Worm (Caenorhabditis elegans) whole organism, L3 larva: ENCODE results near the gene rps-4.

ENCODE experiments used
- R02D3.7 ChIP-seq: fragments of 150-350 bp; optimal IDR thresholded peaks from 2 replicates; lab custom pipeline; 2014; ENCODE audit warnings: missing biosample characterization, missing genetic modification characterization
- ama-1 ChIP-seq: fragments of 150-350 bp; optimal IDR thresholded peaks from 2 replicates; lab custom pipeline; 2018
- ceh-28 ChIP-seq: fragments of 150-350 bp; optimal IDR thresholded peaks from 2 replicates; lab custom pipeline; 2014; ENCODE audit warnings: missing biosample characterization, missing genetic modification reagents, missing genetic modification characterization
- ceh-82 ChIP-seq: fragments of 150-350 bp; optimal IDR thresholded peaks from 2 replicates; lab custom pipeline; 2014; ENCODE audit warnings: missing biosample characterization, missing genetic modification characterization
- ceh-9 ChIP-seq: sonication (generic microtip); optimal IDR thresholded peaks from 2 replicates; lab custom pipeline; 2018; ENCODE audit warnings: missing biosample characterization, missing genetic modification characterization
- egl-27 ChIP-seq: sonication (generic microtip); optimal IDR thresholded peaks from 4 replicates; lab custom pipeline; 2017; ENCODE audit warnings: missing biosample characterization, missing genetic modification reagents, missing genetic modification characterization
- egl-5 ChIP-seq: fragments of 150-350 bp; optimal IDR thresholded peaks from 2 replicates; lab custom pipeline; 2017; ENCODE audit warnings: missing biosample characterization, missing genetic modification reagents, missing genetic modification characterization, inconsistent platforms
- elt-1 ChIP-seq: fragments of 150-350 bp; optimal IDR thresholded peaks from 2 replicates; lab custom pipeline; 2014; ENCODE audit warnings: missing biosample characterization, missing genetic modification characterization
- elt-2 ChIP-seq: sonication (generic microtip); optimal IDR thresholded peaks from 2 replicates; lab custom pipeline; 2016; ENCODE audit warnings: missing genetic modification reagents, mild to moderate bottlenecking, missing genetic modification characterization, missing compliant biosample characterization
- elt-3 ChIP-seq, 3 experiments: fragments of 150-350 bp in 1 of 3; sonication (generic microtip) in 2 of 3; optimal IDR thresholded peaks; 2 replicates in 2 of 3; 4 replicates in 1 of 3; lab custom pipeline; 2014 to 2017; ENCODE audit warnings: missing biosample characterization in 3 of 3, missing genetic modification characterization in 3 of 3
- eor-1 ChIP-seq, 2 experiments: fragments of 150-350 bp; optimal IDR thresholded peaks; 2 replicates each; lab custom pipeline; 2014 to 2018; ENCODE audit warnings: missing biosample characterization in 2 of 2, missing genetic modification characterization in 2 of 2
- fkh-10 ChIP-seq: sonication (generic microtip); optimal IDR thresholded peaks from 2 replicates; lab custom pipeline; 2017; ENCODE audit warnings: missing biosample characterization, missing genetic modification reagents, missing genetic modification characterization
- fos-1 ChIP-seq: fragments of 150-350 bp; optimal IDR thresholded peaks from 2 replicates; lab custom pipeline; 2014; ENCODE audit warnings: missing biosample characterization, missing genetic modification characterization
- hmg-11 ChIP-seq: sonication (generic microtip); optimal IDR thresholded peaks from 2 replicates; lab custom pipeline; 2016; ENCODE audit warnings: missing genetic modification characterization, missing compliant biosample characterization
- jun-1 ChIP-seq: fragments of 150-350 bp; optimal IDR thresholded peaks from 2 replicates; lab custom pipeline; 2014; ENCODE audit warnings: missing biosample characterization, missing genetic modification reagents, missing genetic modification characterization
- lin-15B ChIP-seq: fragments of 150-350 bp; optimal IDR thresholded peaks from 2 replicates; lab custom pipeline; 2014; ENCODE audit warnings: missing biosample characterization, missing genetic modification characterization
- lin-39 ChIP-seq: fragments of 150-350 bp; optimal IDR thresholded peaks from 2 replicates; lab custom pipeline; 2018; ENCODE audit warnings: missing biosample characterization, missing genetic modification reagents, missing genetic modification characterization
- lsy-12 ChIP-seq: sonication (generic microtip); optimal IDR thresholded peaks from 2 replicates; lab custom pipeline; 2016; ENCODE audit warnings: mild to moderate bottlenecking, missing genetic modification characterization, missing compliant biosample characterization
- mdl-1 ChIP-seq: fragments of 150-350 bp; optimal IDR thresholded peaks from 2 replicates; lab custom pipeline; 2014; ENCODE audit warnings: missing biosample characterization, missing genetic modification characterization
- nfya-1 ChIP-seq: sonication (generic microtip); optimal IDR thresholded peaks from 2 replicates; lab custom pipeline; 2017; ENCODE audit warnings: missing genetic modification characterization, mild to moderate bottlenecking, missing compliant biosample characterization, antibody characterized with exemption, moderate library complexity; ENCODE audit not compliant: insufficient read depth
- nhr-11 ChIP-seq: fragments of 150-350 bp; optimal IDR thresholded peaks from 2 replicates; lab custom pipeline; 2014; ENCODE audit warnings: missing biosample characterization, missing genetic modification characterization
- nhr-23 ChIP-seq: fragments of 150-350 bp; optimal IDR thresholded peaks from 2 replicates; lab custom pipeline; 2014; ENCODE audit warnings: missing biosample characterization, missing genetic modification reagents, missing genetic modification characterization
- nhr-25 ChIP-seq: sonication (generic microtip); optimal IDR thresholded peaks from 2 replicates; lab custom pipeline; 2017; ENCODE audit warnings: missing biosample characterization, missing genetic modification characterization
- nhr-28 ChIP-seq: fragments of 150-350 bp; optimal IDR thresholded peaks from 2 replicates; lab custom pipeline; 2014; ENCODE audit warnings: missing biosample characterization, missing genetic modification characterization
- nhr-43 ChIP-seq: sonication (generic microtip); optimal IDR thresholded peaks from 2 replicates; lab custom pipeline; 2016; ENCODE audit warnings: mild to moderate bottlenecking, missing genetic modification characterization, missing compliant biosample characterization; ENCODE audit not compliant: poor library complexity, severe bottlenecking
- nhr-76 ChIP-seq: fragments of 150-350 bp; sonication (generic microtip); optimal IDR thresholded peaks from 5 replicates; lab custom pipeline; 2014; ENCODE audit warnings: missing biosample characterization, missing genetic modification characterization
- nhr-77 ChIP-seq: fragments of 150-350 bp; optimal IDR thresholded peaks from 2 replicates; lab custom pipeline; 2014; ENCODE audit warnings: missing biosample characterization, missing genetic modification characterization
- pha-4 ChIP-seq: fragments of 150-350 bp; optimal IDR thresholded peaks from 2 replicates; lab custom pipeline; 2014; ENCODE audit warnings: missing biosample characterization, missing genetic modification reagents, missing genetic modification characterization
- pqm-1 ChIP-seq: fragments of 150-350 bp; optimal IDR thresholded peaks from 2 replicates; lab custom pipeline; 2017; ENCODE audit warnings: missing biosample characterization, missing genetic modification characterization, inconsistent platforms
- sea-2 ChIP-seq: fragments of 150-350 bp; sonication (generic microtip); optimal IDR thresholded peaks from 4 replicates; lab custom pipeline; 2014; ENCODE audit warnings: missing biosample characterization, missing genetic modification reagents, missing genetic modification characterization
- skn-1 ChIP-seq: fragments of 150-350 bp; optimal IDR thresholded peaks from 2 replicates; lab custom pipeline; 2014; ENCODE audit warnings: missing biosample characterization, missing genetic modification characterization
- snpc-4 ChIP-seq: fragments of 150-350 bp; optimal IDR thresholded peaks from 2 replicates; lab custom pipeline; 2014; ENCODE audit warnings: missing biosample characterization, missing genetic modification characterization
- tbx-2 ChIP-seq: sonication (generic microtip); optimal IDR thresholded peaks from 2 replicates; lab custom pipeline; 2016; ENCODE audit warnings: mild to moderate bottlenecking, missing genetic modification characterization, missing compliant biosample characterization
- unc-39 ChIP-seq: sonication (generic microtip); optimal IDR thresholded peaks from 4 replicates; lab custom pipeline; 2017; ENCODE audit warnings: missing biosample characterization, missing genetic modification characterization
- unc-62 ChIP-seq: fragments of 150-350 bp; sonication (generic microtip); optimal IDR thresholded peaks from 4 replicates; lab custom pipeline; 2014; ENCODE audit warnings: missing biosample characterization, missing genetic modification reagents, missing genetic modification characterization

The rps-4 gene

ce11 chrIV:7084632-7085160 is at the start of gene rps-4:
Gene rps-4, minus strand, starts transcription at chrIV:7084682.
- peak; percentile 75 for TF ChIP-seq fkh-10 (GFP tag; lab: Kevin White, UChicago)
- peak; percentile 14 for TF ChIP-seq unc-62
- TF ChIP-seq lsy-12 (tag; lab: Kevin White, UChicago), result peak; percentile 77
- peak; percentile 22 for TF ChIP-seq ceh-82
- TF ChIP-seq elt-2 (tag; lab: Kevin White, UChicago), result peak; percentile 81
- peak; percentile 75 for TF ChIP-seq egl-27
- no peak for TF ChIP-seq nhr-77
- TF ChIP-seq nhr-25 (tag; lab: Kevin White, UChicago), result peak; percentile 91
- TF ChIP-seq skn-1, result peak; percentile 82
- TF ChIP-seq R02D3.7 (tag; lab: Kevin White, UChicago), result peak; percentile 77
- TF ChIP-seq pha-4 (tag; lab: Kevin White, UChicago), result peak; percentile 96
- peak; percentile 81 for TF ChIP-seq snpc-4 (tag; lab: Kevin White, UChicago)
- TF ChIP-seq nhr-23, result peak; percentile 88
- peak; percentile 75 for TF ChIP-seq nhr-43 (tag; lab: Kevin White, UChicago)
- peak; percentile 35 for TF ChIP-seq ama-1 (lab: Kevin White, UChicago)
- TF ChIP-seq fos-1 (tag; lab: Kevin White, UChicago), result peak; percentile 40
- TF ChIP-seq egl-5, result peak; percentile 47
- no peak for TF ChIP-seq eor-1 (tag; optimal IDR thresholded peaks at IDR 0.05; lab: Kevin White, UChicago)
- peak; percentile 67 for TF ChIP-seq ceh-28
- no peak for TF ChIP-seq mdl-1 (tag; lab: Kevin White, UChicago)
- TF ChIP-seq nhr-11 (tag; lab: Kevin White, UChicago), result no peak
- peak; percentile 78 for TF ChIP-seq jun-1 (tag; lab: Kevin White, UChicago)
- peak; percentile 86 for TF ChIP-seq lin-39
- TF ChIP-seq nhr-76 (tag; lab: Kevin White, UChicago), result no peak
- peak; percentile 90 for TF ChIP-seq pqm-1
- TF ChIP-seq nfya-1 (tag; lab: Kevin White, UChicago), result peak; percentile 94
- TF ChIP-seq hmg-11 (tag; lab: Kevin White, UChicago), result peak; percentile 85
- TF ChIP-seq nhr-28, result no peak
- TF ChIP-seq elt-1 (tag; lab: Kevin White, UChicago), result peak; percentile 24
- TF ChIP-seq lin-15B (tag; lab: Kevin White, UChicago), result peak; percentile 100
- TF ChIP-seq tbx-2 (tag; lab: Kevin White, UChicago), result peak; percentile 46

- no peak for TF ChIP-seq ama-1 (lab: Kevin White, UChicago)
Observed at ce11 chrIV:7133983-7134382, 49.5 kb upstream of the rps-4 start, which contains the start of gene mutd-1. Gene mutd-1, minus strand, starts transcription at chrIV:7134083.

DNA sequence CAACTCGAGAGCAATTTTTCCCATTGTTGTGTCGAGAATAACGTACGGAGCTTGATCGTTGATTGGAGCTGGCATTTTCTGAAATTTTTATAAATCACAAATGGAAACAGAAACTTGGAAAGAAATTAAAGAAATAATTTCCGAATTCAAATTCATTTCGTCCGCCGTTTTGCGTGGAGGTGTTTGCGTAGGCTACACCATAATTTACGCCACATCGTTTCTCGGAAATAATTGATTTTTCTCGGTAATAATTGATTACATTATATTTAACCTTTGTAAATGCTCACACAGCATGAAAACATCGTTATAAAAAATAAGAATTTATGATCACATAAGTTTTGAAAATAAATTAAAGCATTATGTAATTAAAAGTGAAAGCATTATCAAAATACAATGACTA is 48.7 kb upstream of the rps-4 start, which contains the start of gene cyn-12:
Gene cyn-12 (minus strand): TSS at position 78 of the 400 bp plus-strand sequence.
- TF ChIP-seq mdl-1 (tag; lab: Kevin White, UChicago), result no peak
- TF ChIP-seq ceh-28, result peak; percentile 66
- TF ChIP-seq nhr-23, result peak; percentile 36
- TF ChIP-seq hmg-11 (tag; lab: Kevin White, UChicago), result peak; percentile 40
- TF ChIP-seq pqm-1, result peak; percentile 6

DNA sequence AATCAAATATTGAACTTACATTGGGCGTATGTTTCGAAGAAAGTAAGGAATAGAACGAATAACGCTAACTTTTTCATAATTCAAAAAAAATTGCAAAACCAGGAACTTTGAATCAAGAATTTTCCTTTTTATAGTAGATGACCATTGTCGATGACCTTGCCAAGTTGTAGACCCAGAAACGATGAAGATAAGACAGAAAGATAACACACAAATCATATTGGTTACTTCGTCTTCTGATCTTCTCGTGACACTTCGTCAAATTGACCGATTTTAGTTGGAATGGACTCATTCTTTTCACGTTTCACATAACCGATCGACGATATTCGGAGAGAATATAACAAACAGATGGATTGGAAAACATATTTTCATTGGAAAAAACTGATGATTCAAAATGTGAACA is 47.3 kb upstream of the rps-4 start, which contains the start of gene grsp-3:
Gene grsp-3 (minus strand): TSS at position 149 of the 400 bp plus-strand sequence.
- no peak for TF ChIP-seq ceh-9 (tag; lab: Kevin White, UChicago)
- TF ChIP-seq fkh-10 (GFP tag; lab: Kevin White, UChicago), result no peak
- no peak for TF ChIP-seq sea-2
- TF ChIP-seq elt-1 (tag; lab: Kevin White, UChicago), result peak; percentile 46
- TF ChIP-seq unc-62, result no peak
- peak in 1 of 3 experiments; percentile 61 for TF ChIP-seq elt-3 (tag; optimal IDR thresholded peaks at IDR 0.05; lab: Kevin White, UChicago)
- no peak for TF ChIP-seq mdl-1 (tag; lab: Kevin White, UChicago)
- TF ChIP-seq nhr-25 (tag; lab: Kevin White, UChicago), result peak; percentile 77
- no peak for TF ChIP-seq lsy-12 (tag; lab: Kevin White, UChicago)
- TF ChIP-seq nhr-11 (tag; lab: Kevin White, UChicago), result no peak
- TF ChIP-seq nhr-43 (tag; lab: Kevin White, UChicago), result no peak
- TF ChIP-seq egl-27, result no peak
- peak; percentile 89 for TF ChIP-seq nhr-23
- TF ChIP-seq unc-39, result no peak
- peak; percentile 38 for TF ChIP-seq ceh-28
